Fruit fly (Drosophila melanogaster): ENCODE measurements around the gene Stat92E.

DNA sequence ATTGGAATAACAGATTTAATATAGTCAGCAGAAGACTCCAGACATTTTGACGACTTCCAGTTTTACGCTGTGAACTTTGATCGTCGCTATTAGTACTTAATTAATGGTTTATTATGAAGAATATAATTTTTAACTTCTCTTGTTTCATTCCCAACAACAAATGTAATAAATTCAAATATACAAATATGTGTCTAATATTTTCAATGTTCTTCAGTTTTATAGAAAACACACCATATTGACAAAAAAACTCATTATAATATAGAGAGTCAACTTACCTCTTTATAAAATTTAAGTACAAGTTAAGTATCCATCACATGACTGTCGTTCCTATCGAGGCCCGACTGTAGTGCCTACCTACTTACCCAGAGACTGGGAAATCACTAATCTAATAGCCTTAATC is 21.2 kb upstream of the Stat92E start:
- no peak for TF ChIP-seq cic (GFP tag; optimal IDR thresholded peaks at IDR 0.05)
- TF ChIP-seq bab1 (GFP tag; optimal IDR thresholded peaks at IDR 0.05), result no peak
- no peak for TF ChIP-seq toe (GFP tag; optimal IDR thresholded peaks at IDR 0.05)
- no peak for TF ChIP-seq Mnt (GFP tag; optimal IDR thresholded peaks at IDR 0.05)
- TF ChIP-seq Crg-1 (GFP tag; optimal IDR thresholded peaks at IDR 0.05), result no peak
- TF ChIP-seq CG7101 (tag; optimal IDR thresholded peaks at IDR 0.05), result no peak
- no peak for TF ChIP-seq CG33017 (tag; optimal IDR thresholded peaks at IDR 0.05)
- TF ChIP-seq CG12768 (GFP tag; optimal IDR thresholded peaks at IDR 0.05), result no peak
